Fruit fly (Drosophila melanogaster) whole organism, adult: ENCODE measurements around the gene Nepl9.

Experiments used
- CG11617 ChIP-seq: fragments of 200-800 bp; sonication (Bioruptor generic); optimal IDR thresholded peaks from 2 replicates; lab custom pipeline; 2017; ENCODE audit warnings: mild to moderate bottlenecking, missing biosample characterization, missing genetic modification reagents, missing genetic modification characterization
- CG12768 ChIP-seq: fragments of 200-800 bp; sonication (Bioruptor generic); optimal IDR thresholded peaks from 2 replicates; lab custom pipeline; 2017; ENCODE audit warnings: missing biosample characterization, missing genetic modification characterization, mild to moderate bottlenecking, moderate library complexity, missing genetic modification reagents
- CG14711 ChIP-seq: fragments of 200-800 bp; sonication (Bioruptor generic); optimal IDR thresholded peaks from 2 replicates; lab custom pipeline; 2018; ENCODE audit warnings: missing biosample characterization, mild to moderate bottlenecking, missing genetic modification characterization, moderate library complexity
- CG1620 ChIP-seq: fragments of 200-800 bp; sonication (Bioruptor generic); optimal IDR thresholded peaks from 2 replicates; lab custom pipeline; 2016; ENCODE audit warnings: missing biosample characterization, missing genetic modification characterization
- CG33017 ChIP-seq: fragments of 200-800 bp; sonication (Bioruptor generic); optimal IDR thresholded peaks from 2 replicates; lab custom pipeline; 2018; ENCODE audit warnings: missing biosample characterization, mild to moderate bottlenecking, missing genetic modification characterization, moderate library complexity
- CG5204 ChIP-seq: fragments of 200-800 bp; sonication (Bioruptor generic); optimal IDR thresholded peaks from 2 replicates; lab custom pipeline; 2016; ENCODE audit warnings: missing biosample characterization, missing genetic modification characterization
- CG7045 ChIP-seq: fragments of 200-800 bp; sonication (Bioruptor generic); optimal IDR thresholded peaks from 2 replicates; lab custom pipeline; 2017; ENCODE audit warnings: missing biosample characterization, mild to moderate bottlenecking, missing genetic modification characterization
- CG7101 ChIP-seq: fragments of 200-800 bp; sonication (Bioruptor generic); optimal IDR thresholded peaks from 2 replicates; lab custom pipeline; 2018; ENCODE audit warnings: missing biosample characterization, mild to moderate bottlenecking, missing genetic modification characterization, moderate library complexity
- Clk ChIP-seq: fragments of 200-800 bp; sonication (Bioruptor generic); optimal IDR thresholded peaks from 2 replicates; lab custom pipeline; 2017; ENCODE audit warnings: missing biosample characterization, missing genetic modification characterization
- Crg-1 ChIP-seq: fragments of 200-800 bp; sonication (Bioruptor generic); optimal IDR thresholded peaks from 2 replicates; lab custom pipeline; 2016; ENCODE audit warnings: missing biosample characterization, missing genetic modification characterization
- Hr96 ChIP-seq: fragments of 200-800 bp; sonication (Bioruptor generic); optimal IDR thresholded peaks from 2 replicates; lab custom pipeline; 2016; ENCODE audit warnings: missing biosample characterization, missing genetic modification characterization
- Mnt ChIP-seq: fragments of 200-800 bp; sonication (Bioruptor generic); optimal IDR thresholded peaks from 2 replicates; lab custom pipeline; 2016; ENCODE audit warnings: missing biosample characterization, mild to moderate bottlenecking, missing genetic modification characterization
- bab1 ChIP-seq: fragments of 200-800 bp; sonication (Bioruptor generic); optimal IDR thresholded peaks from 3 replicates; lab custom pipeline; 2019; ENCODE audit warnings: missing biosample characterization, mild to moderate bottlenecking, missing genetic modification characterization, moderate library complexity
- cic ChIP-seq: fragments of 200-800 bp; sonication (Bioruptor generic); optimal IDR thresholded peaks from 2 replicates; lab custom pipeline; 2017; ENCODE audit warnings: missing biosample characterization, mild to moderate bottlenecking, missing genetic modification characterization, moderate library complexity
- cnc ChIP-seq, 2 experiments: fragments of >200 bp; optimal IDR thresholded peaks; 2 replicates each; lab custom pipeline; 2017
- kay ChIP-seq: fragments of 200-800 bp; sonication (Bioruptor generic); peaks from one replicate; lab custom pipeline; 2016; ENCODE audit warnings: missing biosample characterization, missing genetic modification characterization, borderline replicate concordance
- ovo ChIP-seq: fragments of 200-800 bp; sonication (Bioruptor generic); optimal IDR thresholded peaks from 2 replicates; lab custom pipeline; 2016; ENCODE audit warnings: missing biosample characterization, missing genetic modification characterization
- pad ChIP-seq: fragments of 200-800 bp; sonication (Bioruptor generic); optimal IDR thresholded peaks from 3 replicates; lab custom pipeline; 2017; ENCODE audit warnings: missing biosample characterization, missing genetic modification characterization, mild to moderate bottlenecking, moderate library complexity, missing genetic modification reagents
- tj ChIP-seq: fragments of 200-800 bp; sonication (Bioruptor generic); optimal IDR thresholded peaks from 3 replicates; lab custom pipeline; 2017; ENCODE audit warnings: missing biosample characterization, mild to moderate bottlenecking, missing genetic modification characterization, moderate library complexity
- toe ChIP-seq: fragments of 200-800 bp; sonication (Bioruptor generic); optimal IDR thresholded peaks from 2 replicates; lab custom pipeline; 2016; ENCODE audit warnings: missing biosample characterization, missing genetic modification characterization

The Nepl9 gene

DNA sequence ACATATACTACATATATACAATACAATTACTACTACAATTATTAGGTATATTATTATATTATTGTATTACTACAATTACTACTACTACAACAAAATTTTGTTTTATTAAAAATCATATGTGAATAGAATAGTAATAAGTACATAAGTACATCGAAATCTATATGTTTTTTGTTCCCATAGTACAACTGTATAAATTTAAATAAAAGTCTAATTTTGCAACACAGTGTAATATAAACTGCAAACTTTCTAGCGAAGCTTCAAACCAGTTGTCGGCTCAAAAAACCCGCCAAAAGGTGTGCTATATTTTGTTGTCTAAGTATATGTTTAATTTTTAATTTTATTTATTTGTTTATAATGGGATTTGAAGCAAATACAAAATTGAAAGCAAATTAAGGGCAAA is 22.5 kb upstream of the Nepl9 start:
- TF ChIP-seq CG11617 (GFP tag; lab: Kevin White, UChicago), result no peak
- TF ChIP-seq CG12768 (GFP tag; lab: Kevin White, UChicago), result no peak
- no peak for TF ChIP-seq Hr96
- TF ChIP-seq tj (GFP tag; lab: Kevin White, UChicago), result no peak
- TF ChIP-seq cic (GFP tag; lab: Kevin White, UChicago), result no peak
- no peak for TF ChIP-seq CG1620 (GFP tag; lab: Kevin White, UChicago)
- TF ChIP-seq Crg-1 (GFP tag; lab: Kevin White, UChicago), result no peak
- no peak for TF ChIP-seq pad (GFP tag; lab: Kevin White, UChicago)
- no peak for TF ChIP-seq ovo (GFP tag; lab: Kevin White, UChicago)
- no peak for TF ChIP-seq kay
- no peak for TF ChIP-seq CG7101 (tag; lab: Kevin White, UChicago)
- no peak for TF ChIP-seq CG14711
- no peak for TF ChIP-seq cnc (optimal IDR thresholded peaks at IDR 0.05; lab: Kevin White, UChicago)
- no peak for TF ChIP-seq Clk (GFP tag; lab: Kevin White, UChicago)
- no peak for TF ChIP-seq CG33017 (tag; lab: Kevin White, UChicago)
- TF ChIP-seq CG7045 (GFP tag; lab: Kevin White, UChicago), result no peak

DNA sequence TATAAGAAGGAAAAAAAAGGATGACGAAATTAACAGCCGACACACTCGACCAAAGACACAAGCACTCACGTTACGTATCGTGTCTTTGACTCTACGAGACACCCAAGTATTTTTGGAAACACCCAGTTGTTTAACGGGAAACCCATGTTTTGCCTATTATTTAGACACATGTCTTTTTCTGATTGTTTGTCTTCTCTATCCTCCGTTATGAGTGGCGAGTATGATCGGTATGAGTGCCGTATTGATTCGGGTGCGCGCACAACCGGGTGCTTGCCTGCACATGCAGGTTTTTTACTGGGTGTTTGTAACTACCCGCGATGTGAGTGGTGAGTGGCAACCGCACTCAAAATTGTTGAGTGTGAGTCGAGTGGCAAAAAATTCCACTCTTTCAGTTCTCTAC is 22.0 kb upstream of the Nepl9 start:
- no peak for TF ChIP-seq pad (GFP tag; lab: Kevin White, UChicago)
- no peak for TF ChIP-seq CG5204 (GFP tag; lab: Kevin White, UChicago)
- no peak for TF ChIP-seq bab1
- TF ChIP-seq kay, result no peak
- TF ChIP-seq toe (GFP tag; lab: Kevin White, UChicago), result no peak
- TF ChIP-seq ovo (GFP tag; lab: Kevin White, UChicago), result no peak
- no peak for TF ChIP-seq CG14711
- TF ChIP-seq CG7101 (tag; lab: Kevin White, UChicago), result no peak
- TF ChIP-seq CG11617 (GFP tag; lab: Kevin White, UChicago), result no peak
- no peak for TF ChIP-seq Clk (GFP tag; lab: Kevin White, UChicago)
- TF ChIP-seq tj (GFP tag; lab: Kevin White, UChicago), result no peak
- no peak for TF ChIP-seq cnc (optimal IDR thresholded peaks at IDR 0.05; lab: Kevin White, UChicago)
- TF ChIP-seq Mnt (GFP tag; lab: Kevin White, UChicago), result no peak
- TF ChIP-seq Crg-1 (GFP tag; lab: Kevin White, UChicago), result no peak
- TF ChIP-seq cic (GFP tag; lab: Kevin White, UChicago), result no peak
- no peak for TF ChIP-seq Hr96
- no peak for TF ChIP-seq CG12768 (GFP tag; lab: Kevin White, UChicago)

- peak; percentile 9 for TF ChIP-seq CG12768 (GFP tag; lab: Kevin White, UChicago)
- TF ChIP-seq CG7101 (tag; lab: Kevin White, UChicago), result no peak
- peak; percentile 74 for TF ChIP-seq kay
These were observed 21.5 kb upstream of the Nepl9 start, which contains the start of gene CG31809 for dm6 chr2L:16858466-16859007. TSS of gene CG31809 (minus strand) at chr2L:16858714.

dm6 chr2L:16857665-16858064 is 20.6 kb upstream of the Nepl9 start:
- TF ChIP-seq Hr96 (no peak), CG1620 (GFP tag; lab: Kevin White, UChicago) (no peak), CG7101 (tag; lab: Kevin White, UChicago) (no peak), bab1 (no peak), cic (GFP tag; lab: Kevin White, UChicago) (no peak), CG14711 (no peak), ovo (GFP tag; lab: Kevin White, UChicago) (no peak), cnc (optimal IDR thresholded peaks at IDR 0.05; lab: Kevin White, UChicago) (no peak), toe (GFP tag; lab: Kevin White, UChicago) (no peak), Crg-1 (GFP tag; lab: Kevin White, UChicago) (no peak), Clk (GFP tag; lab: Kevin White, UChicago) (no peak), Mnt (GFP tag; lab: Kevin White, UChicago) (no peak), pad (GFP tag; lab: Kevin White, UChicago) (no peak), CG12768 (GFP tag; lab: Kevin White, UChicago) (no peak)

dm6 chr2L:16857131-16857530 is 20.1 kb upstream of the Nepl9 start:
- peak; percentile 16 for TF ChIP-seq kay
- TF ChIP-seq tj (GFP tag; lab: Kevin White, UChicago), result no peak
- peak in 1 of 2 experiments; percentile 94 for TF ChIP-seq cnc (optimal IDR thresholded peaks at IDR 0.05; lab: Kevin White, UChicago)
- no peak for TF ChIP-seq Crg-1 (GFP tag; lab: Kevin White, UChicago)
- TF ChIP-seq Hr96, result no peak
- TF ChIP-seq Clk (GFP tag; lab: Kevin White, UChicago), result no peak
- TF ChIP-seq pad (GFP tag; lab: Kevin White, UChicago), result no peak
- TF ChIP-seq CG33017 (tag; lab: Kevin White, UChicago), result no peak
- TF ChIP-seq bab1, result no peak

DNA sequence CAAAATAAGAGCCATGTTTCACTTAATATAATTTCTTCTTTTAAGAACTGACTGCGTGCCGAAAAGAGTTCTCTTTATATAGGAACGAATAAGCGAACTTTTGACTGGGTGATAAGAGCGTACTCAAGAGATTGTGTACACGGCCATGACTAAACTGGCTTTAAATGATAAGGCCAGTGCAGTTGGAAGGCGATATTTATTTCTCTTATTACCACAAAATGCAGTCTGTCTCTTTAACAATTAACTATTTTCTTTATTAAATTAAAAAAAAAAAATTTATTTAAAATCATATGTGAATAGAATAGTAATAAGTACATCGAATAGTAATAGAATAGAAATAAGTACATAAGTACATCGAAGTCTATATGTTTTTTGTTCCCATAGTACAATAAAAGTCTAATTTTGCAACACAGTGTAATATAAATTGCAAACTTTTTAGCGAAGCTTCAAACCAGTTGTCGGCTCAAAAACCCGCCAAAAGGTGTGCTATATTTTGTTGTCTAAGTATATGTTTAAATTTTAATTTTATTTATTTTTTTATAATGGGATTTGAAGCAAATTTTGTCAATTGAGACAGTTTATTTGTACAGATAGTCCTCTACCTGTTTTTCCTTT is 15.4 kb upstream of the Nepl9 start, which contains the start of gene CG31810:
Gene CG31810 (minus strand): TSS at position 51 of the 615 bp plus-strand sequence.
- TF ChIP-seq CG33017 (tag; lab: Kevin White, UChicago), result peak; percentile 15
- peak; percentile 14 for TF ChIP-seq CG14711
- peak; percentile 1 for TF ChIP-seq bab1
- TF ChIP-seq CG5204 (GFP tag; lab: Kevin White, UChicago), result no peak
